Fruit fly (Drosophila melanogaster) whole organism, prepupa: Measurements from ENCODE around the gene ppk17.

ENCODE experiments used
- CG9139 ChIP-seq: fragments of 200-800 bp; sonication (Bioruptor generic); optimal IDR thresholded peaks from 3 replicates; lab custom pipeline; 2017; ENCODE audit warnings: missing biosample characterization, mild to moderate bottlenecking, missing genetic modification characterization
- Ets21C ChIP-seq: fragments of 200-800 bp; sonication (Bioruptor generic); optimal IDR thresholded peaks from 3 replicates; lab custom pipeline; 2016; ENCODE audit warnings: missing biosample characterization, missing genetic modification characterization
- Lpt ChIP-seq: fragments of 200-800 bp; sonication (Bioruptor generic); optimal IDR thresholded peaks from 3 replicates; lab custom pipeline; 2016; ENCODE audit warnings: missing biosample characterization, missing genetic modification characterization
- OdsH ChIP-seq: fragments of 200-800 bp; sonication (Bioruptor generic); optimal IDR thresholded peaks from 3 replicates; lab custom pipeline; 2016; ENCODE audit warnings: missing biosample characterization, missing genetic modification characterization
- Sox14 ChIP-seq: fragments of 200-800 bp; sonication (Bioruptor generic); optimal IDR thresholded peaks from 3 replicates; lab custom pipeline; 2016; ENCODE audit warnings: missing biosample characterization, missing genetic modification characterization

dm6 chr2L:16803638-16804037 is 43.3 kb upstream of the ppk17 start:
- TF ChIP-seq Ets21C (no peak), OdsH (peak; percentile 17), Lpt (GFP tag; lab: Kevin White, UChicago) (peak; percentile 6), CG9139 (GFP tag; lab: Kevin White, UChicago) (no peak), Sox14 (no peak)
